Fruit fly (Drosophila melanogaster) whole organism, embryonic: ENCODE data around the gene MRG15.

Experiments used
- CG11723 ChIP-seq: fragments of 200-800 bp; sonication (Bioruptor generic); optimal IDR thresholded peaks from 2 replicates; lab custom pipeline; 2017; ENCODE audit warnings: missing biosample characterization, mild to moderate bottlenecking, missing genetic modification characterization
- CG12219 ChIP-seq: fragments of 200-800 bp; sonication (Bioruptor generic); optimal IDR thresholded peaks from 3 replicates; lab custom pipeline; 2018; ENCODE audit warnings: missing biosample characterization, mild to moderate bottlenecking, missing genetic modification characterization
- CG12299 ChIP-seq: fragments of 200-800 bp; sonication (Bioruptor generic); optimal IDR thresholded peaks from 2 replicates; lab custom pipeline; 2018; ENCODE audit warnings: missing biosample characterization, mild to moderate bottlenecking, missing genetic modification characterization
- CG12659 ChIP-seq: fragments of 200-800 bp; sonication (Bioruptor generic); optimal IDR thresholded peaks from 3 replicates; lab custom pipeline; 2017; ENCODE audit warnings: mild to moderate bottlenecking, missing biosample characterization, missing genetic modification reagents, missing genetic modification characterization
- CG13123 ChIP-seq: fragments of 200-800 bp; sonication (Bioruptor generic); optimal IDR thresholded peaks from 2 replicates; lab custom pipeline; 2016; ENCODE audit warnings: missing biosample characterization, missing genetic modification characterization
- CG14050 ChIP-seq: fragments of 200-800 bp; sonication (Bioruptor generic); IDR thresholded peaks from 3 replicates; pipeline ENCODE4 v1.3.6; 2022; ENCODE audit warnings: missing biosample characterization, missing genetic modification characterization
- CG15601 ChIP-seq: fragments of 200-800 bp; sonication (Bioruptor generic); optimal IDR thresholded peaks from 3 replicates; lab custom pipeline; 2019; ENCODE audit warnings: missing biosample characterization, mild to moderate bottlenecking, missing genetic modification characterization, moderate library complexity
- CG17829 ChIP-seq: fragments of 200-800 bp; optimal IDR thresholded peaks from 2 replicates; lab custom pipeline; 2019; ENCODE audit warnings: missing biosample characterization, mild to moderate bottlenecking, missing genetic modification characterization, moderate library complexity
- CG18262 ChIP-seq: fragments of 200-800 bp; optimal IDR thresholded peaks from 3 replicates; lab custom pipeline; 2019; ENCODE audit warnings: missing biosample characterization, mild to moderate bottlenecking, missing genetic modification characterization, moderate library complexity
- CG2116 ChIP-seq: fragments of 200-800 bp; sonication (Bioruptor generic); optimal IDR thresholded peaks from 3 replicates; lab custom pipeline; 2018; ENCODE audit warnings: missing biosample characterization, mild to moderate bottlenecking, missing genetic modification characterization
- CG30431 ChIP-seq: fragments of 200-800 bp; sonication (Bioruptor generic); optimal IDR thresholded peaks from 2 replicates; lab custom pipeline; 2017; ENCODE audit warnings: missing biosample characterization, missing genetic modification characterization
- CG34376 ChIP-seq: fragments of 200-800 bp; sonication (Bioruptor generic); optimal IDR thresholded peaks from 2 replicates; lab custom pipeline; 2018; ENCODE audit warnings: missing biosample characterization, mild to moderate bottlenecking, missing genetic modification characterization
- CG43689 ChIP-seq: fragments of 200-800 bp; sonication (Bioruptor generic); IDR thresholded peaks from 2 replicates; pipeline ENCODE4 v1.3.6; 2022; ENCODE audit warnings: missing biosample characterization, missing genetic modification characterization
- CG5245 ChIP-seq: fragments of 200-800 bp; sonication (Bioruptor generic); optimal IDR thresholded peaks from 3 replicates; lab custom pipeline; 2016; ENCODE audit warnings: missing biosample characterization, missing genetic modification characterization
- CG6791 ChIP-seq: fragments of 200-800 bp; sonication (Bioruptor generic); IDR thresholded peaks from 3 replicates; pipeline ENCODE4 v1.3.6; 2022; ENCODE audit warnings: missing biosample characterization, missing genetic modification characterization; ENCODE audit not compliant: partially characterized antibody
- CG6813 ChIP-seq: fragments of 200-800 bp; sonication (Bioruptor generic); optimal IDR thresholded peaks from 2 replicates; lab custom pipeline; 2017; ENCODE audit warnings: missing biosample characterization, missing genetic modification characterization, mild to moderate bottlenecking, moderate library complexity, missing genetic modification reagents
- CG9727 ChIP-seq: fragments of 200-800 bp; sonication (Bioruptor generic); optimal IDR thresholded peaks from 3 replicates; lab custom pipeline; 2017; ENCODE audit warnings: missing biosample characterization, mild to moderate bottlenecking, missing genetic modification characterization
- Dbx ChIP-seq: fragments of 200-800 bp; sonication (Bioruptor generic); IDR thresholded peaks from 3 replicates; pipeline ENCODE4 v1.3.6; 2022; ENCODE audit warnings: missing biosample characterization, missing genetic modification characterization
- Drgx ChIP-seq: fragments of 200-800 bp; sonication (Bioruptor generic); IDR thresholded peaks from 2 replicates; pipeline ENCODE4 v1.3.6; 2022; ENCODE audit warnings: missing biosample characterization, missing genetic modification characterization
- ERR ChIP-seq: fragments of 200-800 bp; sonication (Bioruptor generic); optimal IDR thresholded peaks from 2 replicates; lab custom pipeline; 2016; ENCODE audit warnings: missing biosample characterization, missing genetic modification characterization
- Ets65A ChIP-seq: fragments of 200-800 bp; sonication (Bioruptor generic); peaks from one replicate; lab custom pipeline; 2016; ENCODE audit warnings: missing biosample characterization, missing genetic modification characterization
- Ets97D ChIP-seq: fragments of 200-800 bp; sonication (Bioruptor generic); optimal IDR thresholded peaks from 3 replicates; lab custom pipeline; 2016; ENCODE audit warnings: missing biosample characterization, missing genetic modification characterization
- Hr51 ChIP-seq, 2 experiments: fragments of 200-800 bp; sonication (Bioruptor generic); optimal IDR thresholded peaks; 2 replicates in 1 of 2; 3 replicates in 1 of 2; lab custom pipeline; 2016 to 2018; ENCODE audit warnings: missing biosample characterization in 2 of 2, missing genetic modification characterization in 2 of 2, mild to moderate bottlenecking in 1 of 2, moderate library complexity in 1 of 2
- Jarid2 ChIP-seq: fragments of 200-800 bp; sonication (Bioruptor generic); optimal IDR thresholded peaks from 3 replicates; lab custom pipeline; 2017; ENCODE audit warnings: mild to moderate bottlenecking, missing biosample characterization, missing genetic modification reagents, missing genetic modification characterization
- Med ChIP-seq: fragments of 200-800 bp; sonication (Bioruptor generic); peaks from one replicate; lab custom pipeline; 2016; ENCODE audit warnings: missing biosample characterization, missing genetic modification characterization, mild to moderate bottlenecking, inconsistent platforms, moderate library complexity
- Poxn ChIP-seq: fragments of 200-800 bp; sonication (Bioruptor generic); IDR thresholded peaks from 2 replicates; pipeline ENCODE4 v1.3.6; 2022; ENCODE audit warnings: missing biosample characterization, missing genetic modification characterization
- Ptx1 ChIP-seq: fragments of 200-800 bp; sonication (Bioruptor generic); IDR thresholded peaks from 2 replicates; pipeline ENCODE4 v1.3.6; 2022; ENCODE audit warnings: missing biosample characterization, missing genetic modification characterization
- Sry-δ ChIP-seq: fragments of 200-800 bp; sonication (Bioruptor generic); optimal IDR thresholded peaks from 2 replicates; lab custom pipeline; 2016; ENCODE audit warnings: missing biosample characterization, missing genetic modification characterization
- Taf1 ChIP-seq: fragments of 200-800 bp; sonication (Bioruptor generic); IDR thresholded peaks from 2 replicates; pipeline ENCODE4 v1.3.6; 2022; ENCODE audit warnings: missing biosample characterization, missing genetic modification characterization
- Usf ChIP-seq: fragments of 200-800 bp; sonication (Bioruptor generic); optimal IDR thresholded peaks from 2 replicates; lab custom pipeline; 2017; ENCODE audit warnings: missing genotype, missing biosample characterization, missing genetic modification characterization
- crc ChIP-seq: fragments of 200-800 bp; sonication (Bioruptor generic); optimal IDR thresholded peaks from 2 replicates; lab custom pipeline; 2016; ENCODE audit warnings: missing biosample characterization, missing genetic modification characterization
- croc ChIP-seq: fragments of 200-800 bp; sonication (Bioruptor generic); conservative IDR thresholded peaks from 3 replicates; pipeline ENCODE4 v1.3.6; 2022; ENCODE audit warnings: missing biosample characterization, missing genetic modification characterization
- cwo ChIP-seq: fragments of 200-800 bp; sonication (Bioruptor generic); optimal IDR thresholded peaks from 3 replicates; lab custom pipeline; 2017; ENCODE audit warnings: missing biosample characterization, missing genetic modification characterization, mild to moderate bottlenecking, moderate library complexity, missing genetic modification reagents
- dmrt99B ChIP-seq: fragments of 200-800 bp; sonication (Bioruptor generic); optimal IDR thresholded peaks from 2 replicates; lab custom pipeline; 2018; ENCODE audit warnings: missing biosample characterization, mild to moderate bottlenecking, missing genetic modification characterization, moderate library complexity
- ems ChIP-seq: fragments of 200-800 bp; sonication (Bioruptor generic); optimal IDR thresholded peaks from 3 replicates; lab custom pipeline; 2016; ENCODE audit warnings: missing biosample characterization, missing genetic modification characterization
- fd64A ChIP-seq: fragments of 200-800 bp; sonication (Bioruptor generic); optimal IDR thresholded peaks from 3 replicates; lab custom pipeline; 2018; ENCODE audit warnings: missing biosample characterization, mild to moderate bottlenecking, missing genetic modification characterization
- gsb-n ChIP-seq: fragments of 200-800 bp; sonication (Bioruptor generic); optimal IDR thresholded peaks from 3 replicates; lab custom pipeline; 2018; ENCODE audit warnings: missing biosample characterization, mild to moderate bottlenecking, missing genetic modification characterization
- inv ChIP-seq: fragments of 200-800 bp; sonication (Bioruptor generic); IDR thresholded peaks from 2 replicates; pipeline ENCODE4 v1.3.6; 2022; ENCODE audit warnings: missing biosample characterization, missing genetic modification characterization; ENCODE audit not compliant: partially characterized antibody
- p53 ChIP-seq: fragments of 200-800 bp; sonication (Bioruptor generic); optimal IDR thresholded peaks from 2 replicates; lab custom pipeline; 2016; ENCODE audit warnings: missing biosample characterization, missing genetic modification characterization
- pan ChIP-seq, 4 experiments: fragments of >200 bp in 3 of 4; fragments of 200-800 bp in 1 of 4; sonication (Bioruptor generic) in 1 of 4; optimal IDR thresholded peaks in 3 of 4; IDR thresholded peaks in 1 of 4; 2 replicates each; pipeline versions ENCODE4 v1.3.6 to Lab custom; 2017 to 2022; ENCODE audit warnings: missing biosample characterization in 2 of 4, missing genetic modification characterization in 2 of 4, mixed read lengths in 1 of 4
- phol ChIP-seq: fragments of 200-800 bp; sonication (Bioruptor generic); optimal IDR thresholded peaks from 3 replicates; lab custom pipeline; 2018; ENCODE audit warnings: missing biosample characterization, mild to moderate bottlenecking, missing genetic modification characterization, moderate library complexity
- pum ChIP-seq: fragments of 200-800 bp; sonication (Bioruptor generic); optimal IDR thresholded peaks from 2 replicates; lab custom pipeline; 2016; ENCODE audit warnings: missing biosample characterization, missing genetic modification characterization
- ranshi ChIP-seq: fragments of 200-800 bp; sonication (Bioruptor generic); IDR thresholded peaks from 2 replicates; pipeline ENCODE4 v1.3.6; 2022; ENCODE audit warnings: missing biosample characterization, missing genetic modification characterization
- ro ChIP-seq: fragments of 200-800 bp; sonication (Bioruptor generic); IDR thresholded peaks from 2 replicates; pipeline ENCODE4 v1.3.6; 2022; ENCODE audit warnings: missing biosample characterization, missing genetic modification characterization
- slbo ChIP-seq: fragments of 200-800 bp; sonication (Bioruptor generic); IDR thresholded peaks from 2 replicates; pipeline ENCODE4 v1.3.6; 2022; ENCODE audit warnings: missing biosample characterization, missing genetic modification characterization
- slp2 ChIP-seq: fragments of 200-800 bp; sonication (Bioruptor generic); optimal IDR thresholded peaks from 2 replicates; lab custom pipeline; 2016; ENCODE audit warnings: missing biosample characterization, missing genetic modification characterization
- sr ChIP-seq: fragments of 200-800 bp; sonication (Bioruptor generic); IDR thresholded peaks from 3 replicates; pipeline ENCODE4 v1.3.6; 2022; ENCODE audit warnings: missing biosample characterization, missing genetic modification characterization
- sug ChIP-seq: fragments of 200-800 bp; optimal IDR thresholded peaks from 2 replicates; lab custom pipeline; 2019; ENCODE audit warnings: missing biosample characterization, mild to moderate bottlenecking, missing genetic modification characterization, moderate library complexity
- tap ChIP-seq: fragments of 200-800 bp; optimal IDR thresholded peaks from 3 replicates; lab custom pipeline; 2019; ENCODE audit warnings: missing biosample characterization, mild to moderate bottlenecking, missing genetic modification characterization, moderate library complexity
- tna ChIP-seq: fragments of 200-800 bp; sonication (Bioruptor generic); IDR thresholded peaks from 2 replicates; pipeline ENCODE4 v1.3.6; 2022; ENCODE audit warnings: missing biosample characterization, missing genetic modification characterization; ENCODE audit not compliant: partially characterized antibody

The MRG15 gene

dm6 chr3R:15265406-15266040 lies 12.4 kb downstream of the MRG15 start, which contains the start of gene ATPsynO (continued):
- peak; percentile 98 for TF ChIP-seq CG2116 (GFP tag; lab: Kevin White, UChicago)
- TF ChIP-seq Dbx (GFP tag; lab: Robert Waterston, UW): no peak
- no peak for TF ChIP-seq Taf1
- TF ChIP-seq tap (tag; lab: Kevin White, UChicago): no peak
- peak; percentile 64 for TF ChIP-seq Sry-δ (GFP tag; lab: Kevin White, UChicago)
- no peak for TF ChIP-seq CG5245 (GFP tag; lab: Kevin White, UChicago)
- TF ChIP-seq pum (GFP tag; lab: Kevin White, UChicago): no peak
- no peak for TF ChIP-seq Jarid2 (GFP tag; lab: Kevin White, UChicago)
- no peak for TF ChIP-seq Hr51 (GFP tag; optimal IDR thresholded peaks at IDR 0.05; lab: Kevin White, UChicago)
- no peak for TF ChIP-seq slp2 (GFP tag; lab: Kevin White, UChicago)
- TF ChIP-seq tna (GFP tag; lab: Robert Waterston, UW): no peak
- TF ChIP-seq CG11723 (GFP tag; lab: Kevin White, UChicago): no peak
- TF ChIP-seq CG9727 (GFP tag; lab: Kevin White, UChicago): no peak
- TF ChIP-seq p53 (GFP tag; lab: Kevin White, UChicago): no peak
- no peak for TF ChIP-seq pan (optimal IDR thresholded peaks at IDR 0.05; lab: Kevin White, UChicago)
- TF ChIP-seq pan (GFP tag; optimal IDR thresholded peaks at IDR 0.05 in 1 of 2, IDR thresholded peaks at IDR 0.05 in 1 of 2): no peak
- TF ChIP-seq Ets65A (GFP tag; lab: Kevin White, UChicago): peak; percentile 60
- TF ChIP-seq ranshi: no peak
- no peak for TF ChIP-seq Usf (GFP tag; lab: Kevin White, UChicago)
- peak; percentile 28 for TF ChIP-seq CG15601 (tag; lab: Kevin White, UChicago)
- no peak for TF ChIP-seq CG13123 (GFP tag; lab: Kevin White, UChicago)
- TF ChIP-seq Ptx1 (GFP tag; lab: Robert Waterston, UW): no peak
- TF ChIP-seq Med: peak; percentile 89
- peak; percentile 67 for TF ChIP-seq Ets97D (GFP tag; lab: Kevin White, UChicago)
- no peak for TF ChIP-seq croc (GFP tag; lab: Robert Waterston, UW)
- no peak for TF ChIP-seq slbo (GFP tag; lab: Robert Waterston, UW)
- TF ChIP-seq gsb-n (tag; lab: Kevin White, UChicago): no peak
- no peak for TF ChIP-seq inv
- TF ChIP-seq CG34376 (GFP tag; lab: Kevin White, UChicago): peak; percentile 2
- no peak for TF ChIP-seq CG12299 (tag; lab: Kevin White, UChicago)
- TF ChIP-seq CG14050 (GFP tag; lab: Robert Waterston, UW): no peak
- no peak for TF ChIP-seq ro (GFP tag; lab: Robert Waterston, UW)
- TF ChIP-seq sr: no peak
- no peak for TF ChIP-seq cwo (GFP tag; lab: Kevin White, UChicago)
- TF ChIP-seq crc (GFP tag; lab: Kevin White, UChicago): no peak
- TF ChIP-seq ems (GFP tag; lab: Kevin White, UChicago): no peak
- no peak for TF ChIP-seq fd64A (GFP tag; lab: Kevin White, UChicago)
- TF ChIP-seq dmrt99B (tag; lab: Kevin White, UChicago): no peak
- TF ChIP-seq Poxn: no peak
- TF ChIP-seq CG17829: peak; percentile 69
- TF ChIP-seq Drgx (GFP tag; lab: Robert Waterston, UW): no peak
- TF ChIP-seq CG6791 (GFP tag; lab: Robert Waterston, UW): no peak
- TF ChIP-seq CG18262 (tag; lab: Kevin White, UChicago): peak; percentile 32
- TF ChIP-seq ERR (GFP tag; lab: Kevin White, UChicago): no peak
- TF ChIP-seq phol (tag; lab: Kevin White, UChicago): peak; percentile 79
- TF ChIP-seq CG12219: no peak
- peak; percentile 64 for TF ChIP-seq sug
- TF ChIP-seq CG30431 (GFP tag; lab: Kevin White, UChicago): no peak
- TF ChIP-seq CG43689 (GFP tag; lab: Robert Waterston, UW): no peak
- no peak for TF ChIP-seq CG6813 (GFP tag; lab: Kevin White, UChicago)
- TF ChIP-seq CG12659 (GFP tag; lab: Kevin White, UChicago): peak; percentile 62
